Worm (Caenorhabditis elegans) whole organism, L3 larva: ENCODE measurements around the gene dhs-7.

ENCODE experiments used
- R02D3.7 ChIP-seq: fragments of 150-350 bp; optimal IDR thresholded peaks from 2 replicates; lab custom pipeline; 2014; ENCODE audit warnings: missing biosample characterization, missing genetic modification characterization
- ZK546.5 ChIP-seq: sonication (generic microtip); optimal IDR thresholded peaks from 2 replicates; lab custom pipeline; 2017; ENCODE audit warnings: missing biosample characterization, missing genetic modification characterization
- ama-1 ChIP-seq: fragments of 150-350 bp; optimal IDR thresholded peaks from 2 replicates; lab custom pipeline; 2018
- ceh-16 ChIP-seq: sonication (generic microtip); optimal IDR thresholded peaks from 2 replicates; lab custom pipeline; 2017; ENCODE audit warnings: missing biosample characterization, missing genetic modification characterization
- mdl-1 ChIP-seq: fragments of 150-350 bp; optimal IDR thresholded peaks from 2 replicates; lab custom pipeline; 2014; ENCODE audit warnings: missing biosample characterization, missing genetic modification characterization
- nhr-67 ChIP-seq: fragments of 150-350 bp; optimal IDR thresholded peaks from 2 replicates; lab custom pipeline; 2014; ENCODE audit warnings: missing biosample characterization, missing genetic modification characterization
- nhr-77 ChIP-seq: fragments of 150-350 bp; optimal IDR thresholded peaks from 2 replicates; lab custom pipeline; 2014; ENCODE audit warnings: missing biosample characterization, missing genetic modification characterization
- pha-4 ChIP-seq: fragments of 150-350 bp; optimal IDR thresholded peaks from 2 replicates; lab custom pipeline; 2014; ENCODE audit warnings: missing biosample characterization, missing genetic modification reagents, missing genetic modification characterization
- unc-62 ChIP-seq: fragments of 150-350 bp; sonication (generic microtip); optimal IDR thresholded peaks from 4 replicates; lab custom pipeline; 2014; ENCODE audit warnings: missing biosample characterization, missing genetic modification reagents, missing genetic modification characterization

DNA sequence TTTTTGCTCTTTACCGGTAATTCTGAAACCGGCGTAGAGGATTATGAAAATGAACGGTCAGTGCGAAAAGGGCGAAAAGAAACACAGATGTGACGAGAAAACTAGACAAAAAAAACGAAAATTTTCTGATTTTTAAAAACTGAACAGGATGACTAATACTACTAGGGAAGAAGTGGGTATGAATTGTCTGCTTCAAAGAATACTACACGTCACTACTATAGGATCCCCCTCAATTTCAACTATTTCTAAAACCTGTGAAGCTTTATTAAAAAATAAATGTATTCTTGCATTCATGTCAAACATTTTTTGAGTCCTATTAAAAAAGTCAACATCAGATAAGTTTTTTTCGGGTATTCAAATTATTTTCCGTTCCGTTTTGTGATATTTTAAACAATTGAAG, 15.8 kb upstream of the dhs-7 start:
- TF ChIP-seq mdl-1 (tag; lab: Kevin White, UChicago) (no peak), ZK546.5 (tag; lab: Kevin White, UChicago) (no peak), R02D3.7 (tag; lab: Kevin White, UChicago) (no peak), ama-1 (lab: Kevin White, UChicago) (no peak), nhr-77 (tag; lab: Kevin White, UChicago) (no peak), ceh-16 (tag; lab: Kevin White, UChicago) (no peak), pha-4 (tag; lab: Kevin White, UChicago) (no peak), unc-62 (GFP tag; lab: Kevin White, UChicago) (no peak), nhr-67 (tag; lab: Kevin White, UChicago) (no peak)
